Worm (Caenorhabditis elegans) whole organism, dauer: ENCODE measurements around the gene cogc-4.

ENCODE experiments used
- unc-62 ChIP-seq: sonication (generic microtip); optimal IDR thresholded peaks from 2 replicates; lab custom pipeline; 2017; ENCODE audit warnings: missing biosample characterization, missing genetic modification reagents, missing genetic modification characterization

cogc-4 gene

DNA sequence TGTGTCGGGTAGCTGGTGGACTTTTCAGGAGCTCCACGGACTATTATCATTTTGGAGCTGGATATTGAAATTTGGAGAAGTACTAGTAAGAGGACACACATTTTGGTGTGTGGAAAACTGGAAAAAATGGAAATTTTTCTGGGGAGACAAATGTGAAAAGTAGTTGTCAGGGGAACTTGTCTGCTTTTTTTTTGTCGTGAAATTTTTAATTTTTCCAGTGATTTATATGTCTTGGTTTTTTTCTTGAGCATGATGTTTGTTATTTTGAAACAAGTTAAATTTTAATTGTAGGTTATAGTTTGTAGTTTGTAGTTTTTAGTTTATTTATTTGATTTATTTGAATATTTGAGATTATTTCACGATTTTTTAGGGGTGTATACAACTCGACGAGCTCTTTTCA lies 18.0 kb upstream of the cogc-4 start, which contains the start of gene F54D12.7:
Gene F54D12.7 (minus strand): TSS at position 101 of the 400 bp plus-strand sequence.
- no peak for TF ChIP-seq unc-62 (GFP tag; lab: Kevin White, UChicago)

DNA sequence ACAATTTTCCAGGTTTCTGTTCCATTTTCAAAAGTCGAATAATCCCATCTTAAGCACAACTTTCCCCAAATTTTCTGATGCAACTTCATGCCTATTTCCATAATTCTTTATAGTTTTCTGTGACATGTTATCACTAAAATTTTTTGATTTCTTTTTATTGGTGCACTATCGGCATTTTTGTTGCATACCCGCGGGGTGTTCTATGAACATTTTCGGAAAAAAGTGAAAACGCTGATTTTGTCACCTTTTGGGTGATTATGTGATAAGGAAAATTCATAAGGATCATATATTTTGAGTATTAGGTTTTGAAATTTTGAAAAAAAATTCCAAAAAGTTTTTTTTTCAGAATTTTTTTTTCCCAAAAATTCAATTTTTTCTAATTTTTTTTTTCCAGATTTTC lies 16.8 kb upstream of the cogc-4 start, which contains the start of gene aat-7:
Gene aat-7 (plus strand): TSS at position 393 of the 400 bp plus-strand sequence.
- TF ChIP-seq unc-62 (GFP tag; lab: Kevin White, UChicago), result no peak

DNA sequence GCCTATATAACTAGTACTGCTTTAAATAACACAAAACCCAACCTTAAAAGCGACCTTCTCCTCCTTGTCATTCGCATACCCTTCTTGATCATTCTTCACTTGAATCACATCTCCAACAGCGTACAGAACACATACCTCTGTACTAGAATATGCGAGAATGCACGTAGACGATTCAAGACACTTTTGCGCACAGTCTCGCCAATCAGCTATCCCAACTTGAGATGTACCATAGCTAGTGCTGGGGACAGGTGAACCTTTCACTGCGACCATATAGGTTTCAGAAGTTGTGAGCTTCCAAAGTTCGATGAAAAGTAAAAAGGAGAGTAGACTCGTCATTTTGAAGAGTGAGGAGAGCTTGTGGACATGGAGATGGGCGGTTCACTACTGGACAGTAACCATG lies 5.5 kb upstream of the cogc-4 start, which contains the start of gene F54D12.8:
Gene F54D12.8 (minus strand): TSS at position 336 of the 400 bp plus-strand sequence.
- TF ChIP-seq unc-62 (GFP tag; lab: Kevin White, UChicago), result no peak

DNA sequence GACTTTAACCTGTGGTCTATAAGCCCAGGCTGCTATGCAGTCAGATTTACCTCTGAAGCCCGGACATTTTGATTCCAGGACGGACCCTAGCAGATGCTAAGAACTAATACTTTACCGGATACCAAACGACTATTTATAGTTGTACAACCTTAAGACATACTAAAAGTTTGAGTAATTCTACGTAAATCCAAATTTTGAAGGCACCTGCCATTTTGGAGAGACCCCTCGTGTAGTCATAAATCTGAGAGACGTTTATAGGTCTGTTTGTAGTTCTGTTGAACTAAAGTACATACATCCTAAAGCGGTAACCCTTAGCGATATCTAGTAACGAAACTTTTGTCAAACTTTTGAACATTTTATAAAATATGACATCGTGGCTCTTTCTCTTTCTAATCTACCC lies 4.8 kb upstream of the cogc-4 start, which contains the start of gene F54D12.2:
Gene F54D12.2 (plus strand): TSS at position 301 of the 400 bp plus-strand sequence.
- TF ChIP-seq unc-62 (GFP tag; lab: Kevin White, UChicago), result no peak

DNA sequence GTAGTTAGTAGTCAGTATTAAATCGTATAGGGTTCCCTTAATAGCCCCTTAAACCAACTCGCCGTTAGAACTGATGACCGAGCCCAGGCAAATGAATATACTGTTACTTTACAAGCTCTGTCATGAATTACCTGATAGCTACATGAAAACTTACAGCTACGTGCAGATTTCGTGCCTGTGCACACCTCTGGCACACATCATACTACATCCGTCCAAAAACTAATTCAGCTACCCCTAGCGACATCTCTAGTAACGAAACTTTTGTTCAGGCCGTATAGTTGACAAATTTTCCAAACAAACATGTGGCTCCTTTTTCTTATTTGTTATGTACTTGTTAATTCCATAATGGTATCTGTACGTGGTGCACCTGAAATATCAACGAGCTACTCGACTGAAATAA lies 3.1 kb upstream of the cogc-4 start, which contains the start of gene F54D12.1:
Gene F54D12.1 (plus strand): TSS at position 301 of the 400 bp plus-strand sequence.
- TF ChIP-seq unc-62 (GFP tag; lab: Kevin White, UChicago), result no peak

DNA sequence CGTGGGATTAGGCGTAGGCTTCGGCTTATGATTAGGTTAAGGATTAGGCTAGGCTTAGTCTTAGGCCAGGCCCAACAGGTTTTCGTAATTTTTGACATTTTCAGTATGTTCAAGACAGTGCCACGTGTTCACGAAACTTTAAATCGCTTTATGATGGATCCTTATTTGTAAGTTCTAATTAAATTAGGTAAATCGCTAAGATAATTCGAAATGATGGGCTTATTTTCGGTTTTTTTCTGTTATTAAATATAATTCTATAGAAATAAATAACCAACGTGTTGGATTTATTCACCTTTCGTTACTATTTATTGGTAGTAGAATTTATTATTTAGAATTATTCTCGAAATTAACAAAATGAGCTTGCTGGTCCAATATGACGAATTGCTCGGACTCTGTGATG lies 1.8 kb upstream of the cogc-4 start, which contains the start of gene Y51H7C.8:
Gene Y51H7C.8 (plus strand): TSS at position 301 of the 400 bp plus-strand sequence.
- no peak for TF ChIP-seq unc-62 (GFP tag; lab: Kevin White, UChicago)

DNA sequence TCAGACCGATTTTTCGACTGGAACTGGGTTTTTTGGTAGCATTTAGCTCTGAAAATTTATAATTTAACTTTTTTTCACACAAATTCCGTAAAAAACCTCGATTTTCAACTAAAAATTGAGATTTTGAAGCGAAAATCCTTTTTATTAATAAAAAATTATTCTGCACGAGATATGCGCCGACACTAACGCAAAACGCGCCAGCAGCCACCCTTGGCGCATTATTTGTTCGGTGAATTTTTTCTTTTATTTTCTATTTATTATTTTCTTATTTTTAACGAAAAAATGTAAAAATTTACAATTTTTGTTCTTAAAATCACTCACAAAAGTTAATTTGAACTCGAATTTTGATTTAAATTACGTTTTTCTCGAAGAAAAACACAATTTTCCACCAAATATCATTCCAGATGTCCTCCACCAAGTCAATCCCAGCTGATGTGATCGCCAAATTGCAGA lies 1.0 kb upstream of the cogc-4 start, which contains the start of gene Y51H7C.7:
Gene Y51H7C.7 (plus strand): TSS at position 403 of the 453 bp plus-strand sequence.
- TF ChIP-seq unc-62 (GFP tag; lab: Kevin White, UChicago), result no peak

DNA sequence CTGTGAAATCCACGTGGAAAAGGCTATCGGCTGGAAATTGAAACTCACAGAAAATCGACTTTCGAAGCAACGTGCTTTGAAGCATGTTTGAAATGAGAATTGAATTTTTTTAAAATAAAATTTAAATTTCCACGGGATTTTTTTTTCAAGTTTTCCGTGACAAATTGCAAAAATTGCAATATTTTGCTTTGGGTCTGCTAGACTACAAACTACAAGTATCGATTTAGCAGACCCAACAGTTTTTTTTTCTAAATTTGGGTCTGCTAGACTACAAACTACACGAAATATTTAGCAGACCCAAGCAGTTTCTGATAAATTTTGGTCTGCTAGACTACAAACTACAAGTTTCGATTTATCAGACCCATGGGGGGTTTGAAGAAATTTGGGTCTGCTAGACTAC lies 8.1 kb downstream of the cogc-4 start, which contains the start of gene Y51H7C.9:
Gene Y51H7C.9 (minus strand): TSS at position 101 of the 400 bp plus-strand sequence.
- TF ChIP-seq unc-62 (GFP tag; lab: Kevin White, UChicago), result no peak

DNA sequence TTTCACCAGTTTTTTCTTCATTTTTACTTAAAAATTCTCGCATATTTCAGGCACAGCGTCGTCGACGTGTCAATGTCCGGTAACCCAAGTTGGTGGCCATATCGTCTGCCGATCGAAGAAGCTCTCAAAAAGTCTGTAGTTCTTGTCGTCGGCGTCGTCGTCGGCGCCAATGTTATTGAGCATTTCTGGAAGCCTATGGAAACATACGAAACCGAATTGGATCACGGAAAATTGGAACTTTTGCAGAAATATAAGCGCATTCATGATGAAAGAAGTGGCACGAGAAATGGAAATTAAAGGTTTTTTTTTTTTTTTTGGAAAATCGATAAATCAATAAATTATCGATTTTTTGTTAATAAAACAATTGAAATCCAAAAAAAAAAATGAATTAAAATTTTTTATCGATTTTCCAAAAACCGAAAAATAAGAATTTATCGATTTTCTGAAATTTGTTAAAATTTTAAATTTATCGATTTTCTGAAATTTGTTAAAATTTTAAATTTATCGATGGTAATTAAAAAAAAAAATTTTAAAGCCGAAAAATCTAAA lies 9.2 kb downstream of the cogc-4 start, which contains the start of gene alkb-1:
Gene alkb-1 (plus strand): TSS at position 51 of the 549 bp plus-strand sequence.
- no peak for TF ChIP-seq unc-62 (GFP tag; lab: Kevin White, UChicago)

DNA sequence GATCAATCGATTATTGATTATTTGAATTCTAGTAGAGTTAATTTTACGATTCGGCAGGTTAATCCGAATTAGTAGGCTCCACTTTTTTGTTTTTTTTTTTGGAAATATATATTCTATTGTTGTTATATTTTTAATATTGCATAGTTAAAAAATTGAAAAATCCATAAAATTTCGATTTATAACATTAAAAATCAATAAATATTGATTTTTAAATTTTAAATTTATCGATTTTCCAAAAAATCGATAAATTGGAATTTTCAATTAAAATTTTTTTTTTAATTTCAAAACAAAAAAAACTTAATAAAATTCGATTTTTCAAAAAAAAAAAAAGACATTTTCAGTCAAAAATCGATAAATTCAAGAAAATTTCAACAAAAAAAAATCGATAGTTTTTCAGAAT lies 16.8 kb downstream of the cogc-4 start:
- no peak for TF ChIP-seq unc-62 (GFP tag; lab: Kevin White, UChicago)

DNA sequence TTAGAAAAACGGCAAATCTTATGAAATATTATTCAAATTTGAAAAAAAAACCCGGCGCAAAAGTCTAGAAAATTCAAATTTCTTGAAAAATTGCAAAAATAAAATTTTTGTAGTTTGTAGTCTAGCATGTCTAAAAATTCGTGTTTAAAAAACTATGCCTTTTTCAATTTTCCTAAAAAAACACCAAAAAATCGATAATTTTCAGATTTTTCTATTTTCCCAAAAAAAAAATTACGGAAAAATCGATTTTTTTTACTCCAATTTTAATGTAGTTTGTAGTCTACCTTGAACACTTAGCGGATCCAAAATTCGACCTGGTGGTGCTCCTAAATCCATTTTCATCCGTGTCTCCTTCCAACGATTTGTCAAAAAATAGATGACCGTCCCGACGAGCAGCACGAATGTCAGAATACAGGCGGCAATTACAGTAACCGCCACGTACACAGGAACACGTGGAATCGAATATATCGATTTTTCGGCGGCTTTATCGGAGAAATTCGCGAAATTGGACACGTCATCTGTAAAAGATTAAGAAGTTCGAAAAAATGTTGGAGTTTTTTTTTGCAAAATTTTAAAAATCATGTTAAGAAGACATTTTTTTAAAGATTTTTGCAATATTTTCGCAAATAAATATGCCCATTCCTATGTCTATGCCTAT lies 17.7 kb downstream of the cogc-4 start:
- no peak for TF ChIP-seq unc-62 (GFP tag; lab: Kevin White, UChicago)

DNA sequence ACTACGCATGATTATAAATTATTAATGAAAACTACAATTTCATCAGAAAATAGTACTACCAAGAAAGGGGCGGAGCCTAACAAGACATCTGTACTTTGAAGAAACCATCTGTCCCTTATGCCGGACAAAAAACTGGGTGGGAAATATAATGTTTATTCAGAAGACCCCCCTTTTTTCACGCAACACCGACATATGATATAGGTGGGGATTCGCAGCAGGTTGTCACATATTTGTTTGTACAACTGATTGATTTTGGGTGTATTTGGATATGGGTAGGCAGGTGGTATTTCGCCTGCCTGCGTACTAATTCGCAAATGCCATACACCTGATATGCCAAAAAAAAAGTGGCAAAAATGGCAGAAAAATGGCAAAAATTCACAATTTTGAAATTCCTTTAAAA lies 20.4 kb downstream of the cogc-4 start, which contains the start of gene Y51H7C.10:
Gene Y51H7C.10 (minus strand): TSS at position 101 of the 400 bp plus-strand sequence.
- TF ChIP-seq unc-62 (GFP tag; lab: Kevin White, UChicago), result no peak

DNA sequence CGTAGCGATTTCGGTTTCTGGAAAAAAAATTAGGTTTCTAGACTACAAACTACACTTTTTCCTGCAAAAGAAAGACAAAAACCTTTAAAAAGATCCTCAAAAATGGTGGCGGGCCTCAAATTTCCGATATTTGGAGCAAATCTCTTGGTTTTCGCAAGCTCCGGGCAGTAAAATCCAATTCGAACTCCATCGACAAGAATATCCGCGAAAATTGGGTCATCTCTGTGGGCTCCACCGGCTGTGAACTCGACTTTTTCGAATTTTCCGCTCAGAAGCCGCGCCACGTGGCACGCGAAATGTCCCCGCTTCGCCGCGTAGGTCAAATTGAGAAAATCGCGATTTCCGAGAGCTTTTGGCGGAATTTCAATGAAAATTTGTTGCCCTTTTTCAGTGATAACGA lies 33.5 kb downstream of the cogc-4 start:
- no peak for TF ChIP-seq unc-62 (GFP tag; lab: Kevin White, UChicago)

DNA sequence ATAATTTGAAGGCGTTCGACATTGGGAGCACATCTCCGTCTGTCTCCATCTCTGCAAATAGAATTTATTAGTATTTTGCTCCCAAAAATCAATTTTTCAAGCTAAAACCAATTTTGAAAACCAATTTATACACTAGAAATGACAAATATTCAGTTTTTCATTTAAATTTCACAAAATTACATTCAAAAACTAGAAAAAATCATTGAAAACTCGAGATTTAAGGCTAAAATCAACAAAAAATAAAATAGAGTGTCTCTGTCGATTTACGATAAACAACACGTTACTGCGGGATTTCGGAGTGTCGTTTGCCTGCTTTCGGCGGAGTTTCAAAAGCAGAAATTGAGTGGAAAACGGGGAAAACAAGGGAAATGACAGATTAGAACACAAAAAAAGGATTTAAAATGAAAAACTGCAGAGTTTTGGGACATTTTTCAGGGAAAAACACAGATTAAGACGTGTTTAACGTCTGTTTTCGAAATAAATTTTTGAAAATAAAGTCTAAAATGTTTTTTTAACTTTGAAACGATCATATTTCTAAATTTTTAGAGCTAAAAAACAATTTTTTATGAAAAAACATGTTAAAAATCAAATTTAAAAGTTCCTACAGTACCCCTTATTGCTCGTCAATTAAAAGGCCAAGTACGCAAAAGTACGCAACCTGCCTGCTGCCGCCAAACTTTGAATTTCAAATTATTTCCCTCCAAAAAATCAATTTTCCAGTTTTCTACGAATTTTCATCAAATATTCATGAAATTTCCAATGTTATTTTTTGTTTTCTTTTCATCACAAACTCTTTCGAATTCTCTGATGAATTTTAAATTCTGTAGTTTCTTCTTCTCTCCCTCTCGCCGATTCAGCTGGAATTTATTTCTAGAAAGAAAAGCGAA lies 34.5 kb downstream of the cogc-4 start, which contains the start of gene nol-6:
Gene nol-6 (minus strand): TSS at position 51 of the 887 bp plus-strand sequence.
- no peak for TF ChIP-seq unc-62 (GFP tag; lab: Kevin White, UChicago)

DNA sequence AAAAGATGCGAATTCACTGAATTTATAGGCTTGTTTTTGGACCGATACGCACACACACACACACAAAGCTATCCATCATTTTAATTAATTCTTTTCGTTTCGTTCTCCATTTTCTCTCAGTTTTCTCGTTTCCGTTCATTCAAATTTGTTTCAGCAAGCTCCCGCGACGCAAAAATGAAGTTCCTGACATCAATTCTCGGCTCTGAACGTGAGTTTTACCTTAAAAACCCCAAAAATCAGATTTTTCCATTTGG lies 35.0 kb downstream of the cogc-4 start, which contains the start of gene Y51H7C.3:
Gene Y51H7C.3 (plus strand): TSS at position 155 of the 254 bp plus-strand sequence.
- TF ChIP-seq unc-62 (GFP tag; lab: Kevin White, UChicago), result no peak
